Worm (Caenorhabditis elegans) whole organism, young adult: ENCODE data around the gene C36C9.5.
"Not testable (repeated sequence)": the region's sequence is repeated elsewhere in the genome, so short reads cannot be mapped to it uniquely, and the experiment has no call there.

Source experiments
- B0261.1 ChIP-seq: sonication (generic microtip); optimal IDR thresholded peaks from 2 replicates; lab custom pipeline; 2016; ENCODE audit warnings: mild to moderate bottlenecking, missing genetic modification characterization, moderate library complexity, missing compliant biosample characterization
- D2030.7 ChIP-seq: fragments of 200-800 bp; sonication (Bioruptor generic); IDR thresholded peaks from 2 replicates; pipeline ENCODE4 v1.3.6; 2022; ENCODE audit warnings: missing genetic modification reagents, missing genetic modification characterization, missing compliant biosample characterization
- F57A8.1 ChIP-seq: fragments of 200-800 bp; sonication (Bioruptor generic); optimal IDR thresholded peaks from 2 replicates; lab custom pipeline; 2018; ENCODE audit warnings: mild to moderate bottlenecking, missing genetic modification characterization, moderate library complexity, missing compliant biosample characterization
- Y53G8AR.9 ChIP-seq: fragments of 200-800 bp; sonication (Bioruptor generic); conservative IDR thresholded peaks from 2 replicates; pipeline ENCODE4 v1.3.6; 2022; ENCODE audit warnings: missing genetic modification reagents, missing genetic modification characterization, missing compliant biosample characterization
- ZK185.1 ChIP-seq: sonication (generic microtip); optimal IDR thresholded peaks from 2 replicates; lab custom pipeline; 2016; ENCODE audit warnings: mild to moderate bottlenecking, missing genetic modification characterization, missing compliant biosample characterization; ENCODE audit not compliant: poor library complexity, severe bottlenecking
- attf-6 ChIP-seq: fragments of 200-800 bp; sonication (Bioruptor generic); IDR thresholded peaks from 2 replicates; pipeline ENCODE4 v1.3.6; 2022; ENCODE audit warnings: missing genetic modification reagents, missing genetic modification characterization, missing compliant biosample characterization
- ceh-40 ChIP-seq: fragments of 200-800 bp; sonication (Bioruptor generic); IDR thresholded peaks from 2 replicates; pipeline ENCODE4 v1.3.6; 2022; ENCODE audit warnings: missing genetic modification characterization, missing compliant biosample characterization
- ceh-91 ChIP-seq: fragments of 200-800 bp; sonication (Bioruptor generic); IDR thresholded peaks from 2 replicates; pipeline ENCODE4 v1.3.6; 2022; ENCODE audit warnings: missing genetic modification reagents, missing genetic modification characterization, missing compliant biosample characterization
- chd-7 ChIP-seq: sonication (generic microtip); optimal IDR thresholded peaks from 2 replicates; lab custom pipeline; 2016; ENCODE audit warnings: mild to moderate bottlenecking, missing genetic modification characterization, moderate library complexity, missing compliant biosample characterization
- die-1 ChIP-seq: sonication (generic microtip); optimal IDR thresholded peaks from 2 replicates; lab custom pipeline; 2016; ENCODE audit warnings: missing genotype, mild to moderate bottlenecking, missing genetic modification characterization, missing compliant biosample characterization
- dox-1 ChIP-seq: fragments of 200-800 bp; sonication (Bioruptor generic); IDR thresholded peaks from 2 replicates; pipeline ENCODE4 v1.3.6; 2022; ENCODE audit warnings: missing genetic modification reagents, missing genetic modification characterization, missing compliant biosample characterization
- egl-18 ChIP-seq: fragments of 200-800 bp; sonication (Bioruptor generic); IDR thresholded peaks from 2 replicates; pipeline ENCODE4 v1.3.6; 2022; ENCODE audit warnings: missing genetic modification reagents, missing genetic modification characterization, missing compliant biosample characterization
- egl-44 ChIP-seq: fragments of 200-800 bp; sonication (Bioruptor generic); IDR thresholded peaks from 2 replicates; pipeline ENCODE4 v1.3.6; 2022; ENCODE audit warnings: missing genetic modification reagents, missing genetic modification characterization, missing compliant biosample characterization
- egrh-3 ChIP-seq: fragments of 200-800 bp; sonication (Bioruptor generic); IDR thresholded peaks from 2 replicates; pipeline ENCODE4 v1.3.6; 2022; ENCODE audit warnings: missing genetic modification reagents, missing genetic modification characterization, missing compliant biosample characterization
- him-1 ChIP-seq: sonication (generic microtip); optimal IDR thresholded peaks from 2 replicates; lab custom pipeline; 2016; ENCODE audit warnings: missing genotype, missing genetic modification reagents, missing genetic modification characterization, missing compliant biosample characterization
- hlh-12 ChIP-seq: sonication (generic microtip); optimal IDR thresholded peaks from 2 replicates; lab custom pipeline; 2016; ENCODE audit warnings: missing genetic modification characterization, missing compliant biosample characterization
- lin-26 ChIP-seq: fragments of 200-800 bp; sonication (Bioruptor generic); IDR thresholded peaks from 2 replicates; pipeline ENCODE4 v1.3.6; 2022; ENCODE audit warnings: missing genetic modification reagents, missing genetic modification characterization, missing compliant biosample characterization
- lsl-1 ChIP-seq: fragments of 200-800 bp; sonication (Bioruptor generic); optimal IDR thresholded peaks from 2 replicates; lab custom pipeline; 2018; ENCODE audit warnings: mild to moderate bottlenecking, missing genetic modification characterization, moderate library complexity, missing compliant biosample characterization
- nfyb-1 ChIP-seq: fragments of 200-800 bp; sonication (Bioruptor generic); IDR thresholded peaks from 2 replicates; pipeline ENCODE4 v1.3.6; 2022; ENCODE audit warnings: missing genetic modification reagents, missing genetic modification characterization, missing compliant biosample characterization
- nhr-120 ChIP-seq: fragments of 200-800 bp; sonication (Bioruptor generic); IDR thresholded peaks from 2 replicates; pipeline ENCODE4 v1.3.6; 2022; ENCODE audit warnings: missing genetic modification characterization, missing compliant biosample characterization
- nhr-179 ChIP-seq: sonication (generic microtip); optimal IDR thresholded peaks from 2 replicates; lab custom pipeline; 2016; ENCODE audit warnings: mild to moderate bottlenecking, missing genetic modification characterization, missing compliant biosample characterization
- repo-1 ChIP-seq: sonication (generic microtip); optimal IDR thresholded peaks from 2 replicates; lab custom pipeline; 2017; ENCODE audit warnings: mild to moderate bottlenecking, missing genetic modification characterization, missing compliant biosample characterization
- rpc-1 ChIP-seq, 2 experiments: fragments of 150-350 bp in 1 of 2; sonication (generic microtip) in 1 of 2; optimal IDR thresholded peaks; 2 replicates each; lab custom pipeline; 2014 to 2018; ENCODE audit warnings: missing biosample characterization in 1 of 2, missing genetic modification characterization in 1 of 2, missing genetic modification reagents in 1 of 2, missing genotype in 1 of 2
- snpc-1.1 ChIP-seq: sonication (generic microtip); optimal IDR thresholded peaks from 2 replicates; lab custom pipeline; 2017; ENCODE audit warnings: missing genetic modification characterization, mild to moderate bottlenecking, missing compliant biosample characterization, antibody characterized with exemption, moderate library complexity, missing genotype, missing genetic modification reagents; ENCODE audit not compliant: insufficient read depth
- snpc-1.3 ChIP-seq: sonication (generic microtip); optimal IDR thresholded peaks from 2 replicates; lab custom pipeline; 2017; ENCODE audit warnings: missing genetic modification characterization, mild to moderate bottlenecking, missing compliant biosample characterization, antibody characterized with exemption, moderate library complexity, missing genotype, missing genetic modification reagents; ENCODE audit not compliant: insufficient read depth
- snpc-3.4 ChIP-seq: sonication (generic microtip); optimal IDR thresholded peaks from 2 replicates; lab custom pipeline; 2017; ENCODE audit warnings: missing genetic modification characterization, mild to moderate bottlenecking, missing compliant biosample characterization, antibody characterized with exemption, moderate library complexity, missing genotype, missing genetic modification reagents
- snpc-4 ChIP-seq, 5 experiments: fragments of 150-350 bp in 1 of 5; sonication (generic microtip) in 4 of 5; optimal IDR thresholded peaks; 2 replicates each; lab custom pipeline; 2014 to 2018; ENCODE audit warnings: missing genetic modification characterization in 5 of 5, missing biosample characterization in 3 of 5, antibody characterized with exemption in 2 of 5, mild to moderate bottlenecking in 2 of 5, missing compliant biosample characterization in 2 of 5, missing genotype in 2 of 5, moderate library complexity in 2 of 5, missing genetic modification reagents in 1 of 5
- tbp1 ChIP-seq: fragments of 200-800 bp; sonication (Bioruptor generic); optimal IDR thresholded peaks from 2 replicates; lab custom pipeline; 2018; ENCODE audit warnings: mild to moderate bottlenecking, missing genetic modification characterization, missing compliant biosample characterization
- tbx-9 ChIP-seq: sonication (generic microtip); optimal IDR thresholded peaks from 2 replicates; lab custom pipeline; 2016; ENCODE audit warnings: borderline replicate concordance, missing genetic modification characterization, inconsistent platforms, missing compliant biosample characterization
- ztf-18 ChIP-seq: sonication (generic microtip); optimal IDR thresholded peaks from 2 replicates; lab custom pipeline; 2016; ENCODE audit warnings: missing genotype, mild to moderate bottlenecking, missing genetic modification characterization, missing compliant biosample characterization
- ztf-25 ChIP-seq: fragments of 200-800 bp; sonication (Bioruptor generic); IDR thresholded peaks from 2 replicates; pipeline ENCODE4 v1.3.6; 2022; ENCODE audit warnings: missing genetic modification reagents, missing genetic modification characterization, missing compliant biosample characterization

Gene C36C9.5

DNA sequence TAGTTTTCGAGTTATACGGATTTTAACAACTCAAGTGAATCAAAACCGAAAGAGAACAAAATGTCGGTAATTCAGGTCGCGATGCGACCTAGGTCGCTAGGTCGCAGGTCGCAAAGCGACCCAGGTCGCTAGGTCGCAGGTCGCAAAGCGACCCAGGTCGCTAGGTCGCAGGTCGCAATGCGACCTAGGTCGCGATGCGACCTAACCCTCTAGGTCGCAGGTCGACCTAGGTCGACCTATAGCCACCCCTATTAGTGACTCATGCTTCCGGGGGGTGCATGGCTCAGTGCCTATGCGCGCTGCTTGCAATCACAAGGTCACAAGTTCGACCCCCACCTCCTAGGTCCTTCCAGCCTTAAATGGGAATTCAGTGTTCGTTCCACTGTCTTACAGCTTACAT lies 22.3 kb downstream of the C36C9.5 start:
- TF ChIP-seq egrh-3 (GFP tag; lab: Robert Waterston, UW), result peak; percentile 44; the same call in 1 of the 2 replicates
- TF ChIP-seq nhr-120 (GFP tag; lab: Robert Waterston, UW), result 0 out of 2 replicates have a peak, but pooled peaks have one; percentile 56
- TF ChIP-seq rpc-1 (optimal IDR thresholded peaks at IDR 0.05; lab: Kevin White, UChicago), result not testable (repeated sequence)
- peak; percentile 15 for TF ChIP-seq rpc-1 (tag; optimal IDR thresholded peaks at IDR 0.05; lab: Kevin White, UChicago)
- TF ChIP-seq nfyb-1 (GFP tag; lab: Robert Waterston, UW), result 0 out of 2 replicates have a peak, but pooled peaks have one; percentile 15
- TF ChIP-seq, all 124 proteins: peak for 4; not testable (repeated sequence) for 120

DNA sequence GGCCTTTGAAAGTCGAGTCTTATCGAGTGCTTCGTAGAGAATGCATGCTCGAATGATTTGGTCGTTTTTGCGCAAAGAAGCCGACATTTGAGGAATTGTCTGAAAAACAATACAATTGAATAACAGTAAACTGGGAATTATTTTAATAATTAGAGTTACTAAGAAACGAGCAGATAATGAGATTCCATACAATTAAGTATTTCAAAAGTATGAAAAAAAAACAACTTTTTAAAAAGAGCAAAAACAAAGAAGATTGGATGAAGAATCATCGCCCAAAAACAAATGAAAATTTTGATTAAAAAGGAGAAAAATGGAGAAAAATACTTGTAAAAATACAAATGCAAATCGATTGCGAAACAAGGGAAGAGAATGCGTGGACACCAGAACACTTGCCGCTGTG lies 25.7 kb downstream of the C36C9.5 start, which contains the start of gene fbxa-170:
fbxa-170 (minus strand) TSS at position 101 of the 400 bp plus-strand sequence.
- TF ChIP-seq F57A8.1 (GFP tag; lab: Kevin White, UChicago) (no peak), chd-7 (tag; lab: Kevin White, UChicago) (no peak), snpc-1.1 (tag; lab: Kevin White, UChicago) (no peak), nhr-179 (tag; lab: Kevin White, UChicago) (no peak), tbx-9 (no peak), snpc-1.3 (tag; lab: Kevin White, UChicago) (no peak), hlh-12 (tag; lab: Kevin White, UChicago) (no peak), repo-1 (tag; lab: Kevin White, UChicago) (no peak), Y53G8AR.9 (GFP tag; lab: Robert Waterston, UW) (no peak), lsl-1 (GFP tag; lab: Kevin White, UChicago) (no peak)

DNA sequence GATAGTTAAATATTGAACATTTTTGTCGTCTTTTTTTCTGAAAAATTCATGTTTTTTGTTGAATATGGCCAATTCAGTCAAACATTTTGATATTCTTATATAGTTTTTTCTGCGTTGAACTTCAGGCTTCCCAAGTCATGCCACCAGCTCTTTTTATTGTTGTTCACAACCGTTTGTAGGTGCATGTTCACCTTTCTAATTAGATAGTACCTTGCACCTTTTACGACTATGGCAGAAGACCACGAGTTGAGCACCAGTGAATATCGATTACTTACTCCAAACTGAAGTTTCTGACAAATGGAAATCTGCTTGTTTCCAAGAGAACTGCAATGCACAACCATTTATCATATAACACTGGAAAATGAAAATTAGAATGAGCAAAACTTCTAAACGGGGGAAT lies 27.9 kb downstream of the C36C9.5 start:
- TF ChIP-seq attf-6 (GFP tag; lab: Robert Waterston, UW), result no peak
- no peak for TF ChIP-seq ZK185.1
- TF ChIP-seq ceh-40, result no peak

DNA sequence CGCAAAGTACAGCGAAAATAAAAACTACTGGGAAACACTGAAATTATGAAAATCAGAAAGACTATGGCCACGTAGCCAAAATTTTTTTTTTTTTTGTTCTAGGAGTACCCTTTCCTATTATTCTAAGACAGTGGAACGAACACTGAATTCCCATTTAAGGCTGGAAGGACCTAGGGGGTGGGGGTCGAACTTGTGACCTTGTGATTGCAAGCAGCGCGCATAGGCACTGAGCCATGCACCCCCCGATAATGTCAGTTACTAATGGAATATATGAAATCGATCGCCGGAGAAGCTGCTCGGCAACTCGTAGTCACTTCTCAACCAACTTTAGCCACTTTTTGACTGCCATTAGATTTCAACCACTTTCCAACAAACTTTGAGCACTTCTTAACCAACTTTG lies 28.6 kb downstream of the C36C9.5 start:
- TF ChIP-seq ztf-25 (0 out of 2 replicates have a peak, but pooled peaks have one; percentile 49), D2030.7 (peak; percentile 76), egl-44 (GFP tag; lab: Robert Waterston, UW) (peak; percentile 58; the same call in 1 of the 2 replicates), dox-1 (GFP tag; lab: Robert Waterston, UW) (peak; percentile 53), egl-18 (GFP tag; lab: Robert Waterston, UW) (0 out of 2 replicates have a peak, but pooled peaks have one; percentile 49), tbp1 (GFP tag; lab: Kevin White, UChicago) (peak; percentile 77), snpc-4 (GFP tag; optimal IDR thresholded peaks at IDR 0.05; lab: Kevin White, UChicago) (peak; percentile 15), ceh-91 (GFP tag; lab: Robert Waterston, UW) (0 out of 2 replicates have a peak, but pooled peaks have one; percentile 22), B0261.1 (peak; percentile 56), die-1 (peak; percentile 45), rpc-1 (optimal IDR thresholded peaks at IDR 0.05; lab: Kevin White, UChicago) (peak; percentile 51), rpc-1 (tag; optimal IDR thresholded peaks at IDR 0.05; lab: Kevin White, UChicago) (peak; percentile 80), lin-26 (peak; percentile 67; the same call in 1 of the 2 replicates), ztf-18 (tag; lab: Kevin White, UChicago) (peak; percentile 8), snpc-3.4 (tag; lab: Kevin White, UChicago) (peak; percentile 26), snpc-1.3 (tag; lab: Kevin White, UChicago) (peak; percentile 11), him-1 (tag; lab: Kevin White, UChicago) (peak; percentile 70)
- not testable (repeated sequence) for TF ChIP-seq snpc-4 (tag; optimal IDR thresholded peaks at IDR 0.05; lab: Kevin White, UChicago)
